Fruit fly (Drosophila melanogaster) whole organism, embryonic: Measurements from ENCODE around the gene CG43993.

Experiments
- Atf-2 ChIP-seq: fragments of 200-800 bp; sonication (Bioruptor generic); optimal IDR thresholded peaks from 2 replicates; lab custom pipeline; 2016; ENCODE audit warnings: missing biosample characterization, missing genetic modification characterization
- CG1024 ChIP-seq: fragments of 200-800 bp; sonication (Bioruptor generic); IDR thresholded peaks from 2 replicates; pipeline ENCODE4 v1.3.6; 2022; ENCODE audit warnings: missing biosample characterization, missing genetic modification characterization
- CG10431 ChIP-seq: fragments of 200-800 bp; sonication (Bioruptor generic); optimal IDR thresholded peaks from 3 replicates; lab custom pipeline; 2018; ENCODE audit warnings: missing biosample characterization, mild to moderate bottlenecking, missing genetic modification characterization
- CG15269 ChIP-seq: fragments of 200-800 bp; sonication (Bioruptor generic); optimal IDR thresholded peaks from 2 replicates; lab custom pipeline; 2018; ENCODE audit warnings: missing biosample characterization, mild to moderate bottlenecking, missing genetic modification characterization, moderate library complexity
- CG2678 ChIP-seq: fragments of 200-800 bp; sonication (Bioruptor generic); optimal IDR thresholded peaks from 3 replicates; lab custom pipeline; 2019; ENCODE audit warnings: missing biosample characterization, mild to moderate bottlenecking, missing genetic modification characterization, moderate library complexity
- CG34376 ChIP-seq: fragments of 200-800 bp; sonication (Bioruptor generic); optimal IDR thresholded peaks from 2 replicates; lab custom pipeline; 2018; ENCODE audit warnings: missing biosample characterization, mild to moderate bottlenecking, missing genetic modification characterization
- CG4360 ChIP-seq: fragments of 200-800 bp; sonication (Bioruptor generic); IDR thresholded peaks from 2 replicates; pipeline ENCODE4 v1.3.6; 2022; ENCODE audit warnings: missing biosample characterization, missing genetic modification characterization
- CG4730 ChIP-seq: fragments of 200-800 bp; sonication (Bioruptor generic); IDR thresholded peaks from 2 replicates; pipeline ENCODE4 v1.3.6; 2022; ENCODE audit warnings: missing biosample characterization, missing genetic modification characterization
- CG6654 ChIP-seq: fragments of 200-800 bp; sonication (Bioruptor generic); optimal IDR thresholded peaks from 2 replicates; lab custom pipeline; 2017; ENCODE audit warnings: missing biosample characterization, mild to moderate bottlenecking, missing genetic modification characterization
- CG6854 ChIP-seq: fragments of 200-800 bp; sonication (Bioruptor generic); optimal IDR thresholded peaks from 3 replicates; lab custom pipeline; 2017; ENCODE audit warnings: missing biosample characterization, mild to moderate bottlenecking, missing genetic modification characterization
- CG7357 ChIP-seq: fragments of 200-800 bp; sonication (Bioruptor generic); IDR thresholded peaks from 3 replicates; pipeline ENCODE4 v1.3.6; 2022; ENCODE audit warnings: missing biosample characterization, missing genetic modification characterization
- CHES-1-like ChIP-seq: fragments of 200-800 bp; sonication (Bioruptor generic); optimal IDR thresholded peaks from 2 replicates; lab custom pipeline; 2016; ENCODE audit warnings: missing biosample characterization, missing genetic modification characterization
- CTCF ChIP-seq: fragments of 200-800 bp; sonication (Bioruptor generic); optimal IDR thresholded peaks from 2 replicates; lab custom pipeline; 2017; ENCODE audit warnings: missing biosample characterization, mild to moderate bottlenecking, missing genetic modification characterization, moderate library complexity
- Dek ChIP-seq: fragments of 200-800 bp; sonication (Bioruptor generic); optimal IDR thresholded peaks from 3 replicates; lab custom pipeline; 2019; ENCODE audit warnings: missing biosample characterization, mild to moderate bottlenecking, missing genetic modification characterization, moderate library complexity
- Doc3 ChIP-seq: fragments of 200-800 bp; sonication (Bioruptor generic); IDR thresholded peaks from 3 replicates; pipeline ENCODE4 v1.3.6; 2022; ENCODE audit warnings: missing biosample characterization, missing genetic modification characterization; ENCODE audit not compliant: partially characterized antibody
- Hey ChIP-seq: fragments of 200-800 bp; sonication (Bioruptor generic); optimal IDR thresholded peaks from 3 replicates; lab custom pipeline; 2018; ENCODE audit warnings: missing biosample characterization, mild to moderate bottlenecking, missing genetic modification characterization
- HmgD ChIP-seq: fragments of 200-800 bp; sonication (Bioruptor generic); optimal IDR thresholded peaks from 3 replicates; lab custom pipeline; 2016; ENCODE audit warnings: missing biosample characterization, missing genetic modification characterization
- Jarid2 ChIP-seq: fragments of 200-800 bp; sonication (Bioruptor generic); optimal IDR thresholded peaks from 3 replicates; lab custom pipeline; 2017; ENCODE audit warnings: mild to moderate bottlenecking, missing biosample characterization, missing genetic modification reagents, missing genetic modification characterization
- Kr ChIP-seq: fragments of 200-800 bp; sonication (Bioruptor generic); optimal IDR thresholded peaks from 2 replicates; lab custom pipeline; 2017; ENCODE audit warnings: missing biosample characterization, mild to moderate bottlenecking, missing genetic modification characterization
- MESR4 ChIP-seq: fragments of 200-800 bp; sonication (Bioruptor generic); optimal IDR thresholded peaks from 2 replicates; lab custom pipeline; 2018; ENCODE audit warnings: missing biosample characterization, mild to moderate bottlenecking, missing genetic modification characterization, moderate library complexity
- Max ChIP-seq: fragments of 200-800 bp; sonication (Bioruptor generic); optimal IDR thresholded peaks from 2 replicates; lab custom pipeline; 2016; ENCODE audit warnings: missing biosample characterization, mild to moderate bottlenecking, missing genetic modification characterization
- Mes4 ChIP-seq: fragments of 200-800 bp; sonication (Bioruptor generic); optimal IDR thresholded peaks from 2 replicates; lab custom pipeline; 2016; ENCODE audit warnings: missing biosample characterization, missing genetic modification characterization
- NC2α ChIP-seq: fragments of 200-800 bp; sonication (Bioruptor generic); optimal IDR thresholded peaks from 2 replicates; lab custom pipeline; 2016; ENCODE audit warnings: missing biosample characterization, missing genetic modification characterization
- Pdp1 ChIP-seq, 2 experiments: fragments of 200-800 bp; sonication (Bioruptor generic); optimal IDR thresholded peaks; 3 replicates each; lab custom pipeline; 2016; ENCODE audit warnings: missing biosample characterization in 2 of 2, missing genetic modification characterization in 2 of 2, mild to moderate bottlenecking in 1 of 2, moderate library complexity in 1 of 2
- Side ChIP-seq: fragments of 200-800 bp; sonication (Bioruptor generic); optimal IDR thresholded peaks from 2 replicates; lab custom pipeline; 2016; ENCODE audit warnings: missing biosample characterization, missing genetic modification characterization
- Sin3A ChIP-seq: fragments of >200 bp; optimal IDR thresholded peaks from 2 replicates; lab custom pipeline; 2018
- Sox102F ChIP-seq: fragments of 200-800 bp; sonication (Bioruptor generic); optimal IDR thresholded peaks from 2 replicates; lab custom pipeline; 2018; ENCODE audit warnings: missing biosample characterization, mild to moderate bottlenecking, missing genetic modification characterization, moderate library complexity
- Xrp1 ChIP-seq: fragments of 200-800 bp; sonication (Bioruptor generic); IDR thresholded peaks from 2 replicates; pipeline ENCODE4 v1.3.6; 2022; ENCODE audit warnings: missing biosample characterization, missing genetic modification characterization
- ara ChIP-seq: fragments of 200-800 bp; sonication (Bioruptor generic); IDR thresholded peaks from 2 replicates; pipeline ENCODE4 v1.3.6; 2022; ENCODE audit warnings: missing biosample characterization, missing genetic modification characterization
- ash1 ChIP-seq: fragments of 200-800 bp; sonication (Bioruptor generic); optimal IDR thresholded peaks from 2 replicates; lab custom pipeline; 2018; ENCODE audit warnings: missing biosample characterization, mild to moderate bottlenecking, missing genetic modification characterization
- bab2 ChIP-seq: fragments of 200-800 bp; sonication (Bioruptor generic); optimal IDR thresholded peaks from 2 replicates; lab custom pipeline; 2016; ENCODE audit warnings: missing biosample characterization, missing genetic modification characterization
- danr ChIP-seq: fragments of 200-800 bp; sonication (Bioruptor generic); IDR thresholded peaks from 2 replicates; pipeline ENCODE4 v1.3.6; 2022; ENCODE audit warnings: missing biosample characterization, missing genetic modification characterization
- ems ChIP-seq: fragments of 200-800 bp; sonication (Bioruptor generic); optimal IDR thresholded peaks from 3 replicates; lab custom pipeline; 2016; ENCODE audit warnings: missing biosample characterization, missing genetic modification characterization
- esg ChIP-seq: fragments of 200-800 bp; sonication (Bioruptor generic); conservative IDR thresholded peaks from 2 replicates; pipeline ENCODE4 v1.3.6; 2022; ENCODE audit warnings: missing biosample characterization, missing genetic modification characterization
- ftz-f1 ChIP-seq: fragments of 200-800 bp; sonication (Bioruptor generic); optimal IDR thresholded peaks from 2 replicates; lab custom pipeline; 2016; ENCODE audit warnings: missing biosample characterization, missing genetic modification characterization
- fu2 ChIP-seq: fragments of 200-800 bp; sonication (Bioruptor generic); optimal IDR thresholded peaks from 2 replicates; lab custom pipeline; 2016; ENCODE audit warnings: missing biosample characterization, missing genetic modification characterization
- grau ChIP-seq: fragments of 200-800 bp; optimal IDR thresholded peaks from 3 replicates; lab custom pipeline; 2019; ENCODE audit warnings: missing biosample characterization, mild to moderate bottlenecking, missing genetic modification characterization, moderate library complexity
- h ChIP-seq: fragments of >200 bp; optimal IDR thresholded peaks from 2 replicates; lab custom pipeline; 2017
- her ChIP-seq: fragments of 200-800 bp; sonication (Bioruptor generic); optimal IDR thresholded peaks from 2 replicates; lab custom pipeline; 2016; ENCODE audit warnings: missing biosample characterization, missing genetic modification characterization
- klu ChIP-seq: fragments of 200-800 bp; sonication (Bioruptor generic); IDR thresholded peaks from 2 replicates; pipeline ENCODE4 v1.3.6; 2022; ENCODE audit warnings: missing biosample characterization, missing genetic modification characterization
- maf-S ChIP-seq: fragments of 200-800 bp; sonication (Bioruptor generic); optimal IDR thresholded peaks from 2 replicates; lab custom pipeline; 2016; ENCODE audit warnings: missing biosample characterization, missing genetic modification characterization
- nerfin-1 ChIP-seq: fragments of 200-800 bp; sonication (Bioruptor generic); optimal IDR thresholded peaks from 3 replicates; lab custom pipeline; 2019; ENCODE audit warnings: missing biosample characterization, mild to moderate bottlenecking, missing genetic modification characterization, moderate library complexity
- nmo ChIP-seq: fragments of 200-800 bp; sonication (Bioruptor generic); optimal IDR thresholded peaks from 2 replicates; lab custom pipeline; 2018; ENCODE audit warnings: missing biosample characterization, mild to moderate bottlenecking, missing genetic modification characterization, moderate library complexity
- row ChIP-seq: fragments of 200-800 bp; sonication (Bioruptor generic); IDR thresholded peaks from 3 replicates; pipeline ENCODE4 v1.3.6; 2022; ENCODE audit warnings: missing biosample characterization, missing genetic modification characterization
- sob ChIP-seq: fragments of 200-800 bp; sonication (Bioruptor generic); IDR thresholded peaks from 2 replicates; pipeline ENCODE4 v1.3.6; 2022; ENCODE audit warnings: missing biosample characterization, missing genetic modification characterization
- tin ChIP-seq: fragments of 200-800 bp; sonication (Bioruptor generic); optimal IDR thresholded peaks from 3 replicates; lab custom pipeline; 2016; ENCODE audit warnings: missing biosample characterization, missing genetic modification characterization
- unpg ChIP-seq: fragments of 200-800 bp; sonication (Bioruptor generic); optimal IDR thresholded peaks from 3 replicates; lab custom pipeline; 2018; ENCODE audit warnings: missing biosample characterization, mild to moderate bottlenecking, missing genetic modification characterization, moderate library complexity
- vfl ChIP-seq: fragments of 200-800 bp; sonication (Bioruptor generic); optimal IDR thresholded peaks from 2 replicates; lab custom pipeline; 2016; ENCODE audit warnings: missing biosample characterization, missing genetic modification characterization

Gene CG43993

DNA sequence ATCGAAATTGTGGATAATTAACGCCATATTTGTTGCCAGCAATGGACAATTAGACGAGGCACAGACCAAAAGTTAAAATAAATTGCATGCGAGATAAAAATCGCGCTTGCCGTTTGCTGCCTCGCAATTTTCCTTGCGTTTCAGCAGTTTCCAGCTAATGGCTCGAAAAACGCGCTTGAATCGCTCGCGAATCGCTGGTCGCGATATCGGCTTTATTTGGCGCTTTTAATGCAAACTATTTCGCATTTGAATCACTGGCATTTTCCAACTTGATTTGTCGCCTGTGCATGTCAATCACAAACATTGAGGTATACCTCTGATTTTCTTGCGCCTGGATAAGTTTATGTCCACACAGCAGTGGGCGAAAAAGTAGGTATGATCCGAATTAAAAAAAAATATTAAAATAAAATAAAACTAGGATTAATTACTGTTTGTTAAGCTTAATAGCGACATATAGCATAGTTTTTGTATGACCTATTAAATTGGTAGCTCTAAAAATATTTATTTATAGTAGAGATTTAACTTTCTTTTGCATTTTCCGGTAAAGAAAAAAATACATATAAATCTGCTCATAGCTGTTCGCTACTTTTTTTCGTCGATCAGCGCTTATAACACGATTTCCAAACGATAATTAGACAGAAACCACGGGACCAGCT is 9.1 kb upstream of the CG43993 start (continued):
- TF ChIP-seq CG34376 (GFP tag; lab: Kevin White, UChicago), result no peak
- TF ChIP-seq Pdp1 (GFP tag; optimal IDR thresholded peaks at IDR 0.05; lab: Kevin White, UChicago), result no peak
- TF ChIP-seq Atf-2 (GFP tag; lab: Kevin White, UChicago), result no peak
- TF ChIP-seq Side (GFP tag; lab: Kevin White, UChicago), result no peak
- TF ChIP-seq CHES-1-like, result no peak
- no peak for TF ChIP-seq Doc3
- TF ChIP-seq her (GFP tag; lab: Kevin White, UChicago), result no peak
- TF ChIP-seq ftz-f1 (GFP tag; lab: Kevin White, UChicago), result no peak
- TF ChIP-seq Sin3A (lab: Kevin White, UChicago), result no peak
- peak; percentile 41; the same call in 1 of the 3 replicates for TF ChIP-seq row (GFP tag; lab: Robert Waterston, UW)
- TF ChIP-seq NC2α, result no peak
- TF ChIP-seq grau (tag; lab: Kevin White, UChicago), result no peak
- no peak for TF ChIP-seq ara (GFP tag; lab: Robert Waterston, UW)
- no peak for TF ChIP-seq CG4730 (GFP tag; lab: Robert Waterston, UW)
- TF ChIP-seq CG1024 (GFP tag; lab: Robert Waterston, UW), result no peak
- TF ChIP-seq CG6854, result no peak
- no peak for TF ChIP-seq ash1 (GFP tag; lab: Kevin White, UChicago)
- TF ChIP-seq vfl (GFP tag; lab: Kevin White, UChicago), result no peak
- no peak for TF ChIP-seq maf-S (GFP tag; lab: Kevin White, UChicago)
- TF ChIP-seq Max, result no peak
- peak; percentile 1 for TF ChIP-seq unpg (GFP tag; lab: Kevin White, UChicago)
- TF ChIP-seq HmgD (GFP tag; lab: Kevin White, UChicago), result no peak
- TF ChIP-seq Xrp1 (GFP tag; lab: Robert Waterston, UW), result peak; percentile 14; the same call in 1 of the 2 replicates
- TF ChIP-seq CG4360, result no peak
- no peak for TF ChIP-seq h (lab: Kevin White, UChicago)
- TF ChIP-seq CG10431, result no peak
- no peak for TF ChIP-seq tin (GFP tag; lab: Kevin White, UChicago)
- TF ChIP-seq klu (GFP tag; lab: Robert Waterston, UW), result no peak
- no peak for TF ChIP-seq nmo (GFP tag; lab: Kevin White, UChicago)
- TF ChIP-seq CG6654 (GFP tag; lab: Kevin White, UChicago), result no peak
- no peak for TF ChIP-seq Hey (tag; lab: Kevin White, UChicago)
- TF ChIP-seq bab2 (GFP tag; lab: Kevin White, UChicago), result no peak
- no peak for TF ChIP-seq nerfin-1 (tag; lab: Kevin White, UChicago)
- TF ChIP-seq ems (GFP tag; lab: Kevin White, UChicago), result no peak
- peak; percentile 41 for TF ChIP-seq Sox102F
- TF ChIP-seq Kr (GFP tag; lab: Kevin White, UChicago), result no peak
- no peak for TF ChIP-seq sob (GFP tag; lab: Robert Waterston, UW)
- no peak for TF ChIP-seq esg (GFP tag; lab: Robert Waterston, UW)
- no peak for TF ChIP-seq CG15269 (tag; lab: Kevin White, UChicago)
- TF ChIP-seq CG7357 (GFP tag; lab: Robert Waterston, UW), result no peak
- TF ChIP-seq danr (GFP tag; lab: Robert Waterston, UW), result no peak
- no peak for TF ChIP-seq Mes4 (GFP tag; lab: Kevin White, UChicago)
- no peak for TF ChIP-seq CTCF
- no peak for TF ChIP-seq Jarid2
- TF ChIP-seq CG2678 (tag; lab: Kevin White, UChicago), result peak; percentile 9
- no peak for TF ChIP-seq Dek (tag; lab: Kevin White, UChicago)
- TF ChIP-seq MESR4 (GFP tag; lab: Kevin White, UChicago), result no peak
- no peak for TF ChIP-seq fu2
- TF ChIP-seq, all 482 proteins: peak for 23
